Fruit fly (Drosophila melanogaster): Measurements from ENCODE around the gene RSG7.

DNA sequence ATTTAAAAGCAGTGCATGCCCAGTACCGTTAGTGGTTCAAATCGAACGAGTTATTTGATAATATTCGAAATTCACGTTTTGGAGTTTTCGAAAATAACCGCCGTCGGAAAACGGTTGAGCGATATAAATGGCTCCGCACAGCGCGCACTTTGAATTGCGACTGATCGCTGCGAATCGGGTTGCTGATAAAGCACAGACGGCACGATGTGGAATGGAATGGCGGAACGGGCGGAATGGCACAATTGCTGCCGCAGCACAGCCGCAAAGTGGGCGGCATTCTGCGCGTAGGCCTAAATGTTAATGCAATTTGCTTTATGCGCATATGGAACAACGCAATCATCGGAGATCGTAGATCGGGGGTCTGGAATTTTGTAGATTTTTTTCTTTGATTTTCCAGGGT is 30.4 kb upstream of the RSG7 start:
- no peak for TF ChIP-seq CTCF (optimal IDR thresholded peaks at IDR 0.05)
- TF ChIP-seq CG8478 (optimal IDR thresholded peaks at IDR 0.05) = no peak
